Worm (Caenorhabditis elegans) whole organism, L1 larva: ENCODE measurements around the gene lys-3.

Source experiments
- C04F5.9 ChIP-seq: sonication (generic microtip); optimal IDR thresholded peaks from 2 replicates; lab custom pipeline; 2016; ENCODE audit warnings: missing genetic modification characterization, missing compliant biosample characterization
- alr-1 ChIP-seq: fragments of 200-800 bp; sonication (Bioruptor generic); optimal IDR thresholded peaks from 2 replicates; lab custom pipeline; 2018; ENCODE audit warnings: borderline replicate concordance, mild to moderate bottlenecking, missing genetic modification characterization, missing compliant biosample characterization
- blmp-1 ChIP-seq: fragments of 150-350 bp; optimal IDR thresholded peaks from 2 replicates; lab custom pipeline; 2014; ENCODE audit warnings: missing biosample characterization, missing genetic modification characterization
- ceh-82 ChIP-seq, 3 experiments: fragments of 150-350 bp in 1 of 3; sonication (generic microtip) in 2 of 3; optimal IDR thresholded peaks; 2 replicates each; lab custom pipeline; 2014 to 2017; ENCODE audit warnings: missing biosample characterization in 3 of 3, missing genetic modification characterization in 3 of 3
- dpl-1 ChIP-seq, 3 experiments: fragments of 150-350 bp in 2 of 3; sonication (generic microtip) in 1 of 3; optimal IDR thresholded peaks; 2 replicates each; lab custom pipeline; 2014 to 2017; ENCODE audit warnings: missing biosample characterization in 3 of 3, missing genetic modification characterization in 3 of 3, missing genetic modification reagents in 3 of 3
- dsc-1 ChIP-seq: sonication (generic microtip); optimal IDR thresholded peaks from 2 replicates; lab custom pipeline; 2016; ENCODE audit warnings: mild to moderate bottlenecking, missing genetic modification characterization, missing compliant biosample characterization
- efl-1 ChIP-seq, 4 experiments: fragments of 150-350 bp; optimal IDR thresholded peaks in 3 of 4; peaks in 1 of 4; 1 replicate in 1 of 4; 2 replicates in 3 of 4; lab custom pipeline; 2014; ENCODE audit warnings: missing biosample characterization in 2 of 4, missing genetic modification characterization in 2 of 4, missing genetic modification reagents in 2 of 4
- elt-2 ChIP-seq: sonication (generic microtip); optimal IDR thresholded peaks from 2 replicates; lab custom pipeline; 2016; ENCODE audit warnings: missing genetic modification characterization, mild to moderate bottlenecking, inconsistent platforms, missing compliant biosample characterization, missing genetic modification reagents
- fkh-4 ChIP-seq: sonication (generic microtip); optimal IDR thresholded peaks from 2 replicates; lab custom pipeline; 2016; ENCODE audit warnings: missing compliant biosample characterization, missing genetic modification characterization, borderline replicate concordance
- fkh-8 ChIP-seq: sonication (generic microtip); optimal IDR thresholded peaks from 2 replicates; lab custom pipeline; 2016; ENCODE audit warnings: mild to moderate bottlenecking, missing genetic modification characterization, missing compliant biosample characterization
- hlh-4 ChIP-seq: sonication (generic microtip); optimal IDR thresholded peaks from 2 replicates; lab custom pipeline; 2016; ENCODE audit warnings: mild to moderate bottlenecking, missing genetic modification characterization, missing compliant biosample characterization
- lin-14 ChIP-seq: fragments of 200-800 bp; sonication (Bioruptor generic); optimal IDR thresholded peaks from 2 replicates; lab custom pipeline; 2018; ENCODE audit warnings: mild to moderate bottlenecking, missing genetic modification characterization, moderate library complexity, missing compliant biosample characterization
- lin-15B ChIP-seq: fragments of 150-350 bp; sonication (generic microtip); optimal IDR thresholded peaks from 3 replicates; lab custom pipeline; 2014; ENCODE audit warnings: missing biosample characterization, missing genetic modification characterization
- lin-35 ChIP-seq, 2 experiments: fragments of 150-350 bp; optimal IDR thresholded peaks; 2 replicates each; lab custom pipeline; 2014; ENCODE audit warnings: missing biosample characterization in 2 of 2, missing genetic modification characterization in 2 of 2, missing genetic modification reagents in 2 of 2
- lsy-2 ChIP-seq, 2 experiments: fragments of 150-350 bp; optimal IDR thresholded peaks; 2 replicates each; lab custom pipeline; 2014; ENCODE audit warnings: missing biosample characterization in 2 of 2, missing genetic modification characterization in 2 of 2
- nhr-11 ChIP-seq: fragments of 150-350 bp; optimal IDR thresholded peaks from 2 replicates; lab custom pipeline; 2014; ENCODE audit warnings: missing biosample characterization, missing genetic modification characterization
- nhr-12 ChIP-seq: sonication (generic microtip); optimal IDR thresholded peaks from 2 replicates; lab custom pipeline; 2017; ENCODE audit warnings: missing biosample characterization, missing genetic modification characterization
- nhr-71 ChIP-seq: sonication (generic microtip); optimal IDR thresholded peaks from 2 replicates; lab custom pipeline; 2016; ENCODE audit warnings: mild to moderate bottlenecking, missing genetic modification characterization, moderate library complexity, missing compliant biosample characterization
- nhr-77 ChIP-seq: fragments of 150-350 bp; optimal IDR thresholded peaks from 2 replicates; lab custom pipeline; 2014; ENCODE audit warnings: missing biosample characterization, missing genetic modification characterization
- pax-3 ChIP-seq: fragments of 200-800 bp; sonication (Bioruptor generic); optimal IDR thresholded peaks from 2 replicates; lab custom pipeline; 2018; ENCODE audit warnings: mild to moderate bottlenecking, missing genetic modification characterization, moderate library complexity, missing compliant biosample characterization
- pqm-1 ChIP-seq: sonication (generic microtip); optimal IDR thresholded peaks from 3 replicates; lab custom pipeline; 2017; ENCODE audit warnings: missing biosample characterization, missing genetic modification characterization
- skn-1 ChIP-seq: fragments of 150-350 bp; optimal IDR thresholded peaks from 2 replicates; lab custom pipeline; 2014; ENCODE audit warnings: missing biosample characterization, missing genetic modification characterization
- tlp-1 ChIP-seq: fragments of 150-350 bp; optimal IDR thresholded peaks from 2 replicates; lab custom pipeline; 2014; ENCODE audit warnings: missing biosample characterization, missing genetic modification characterization
- unc-30 ChIP-seq: sonication (generic microtip); optimal IDR thresholded peaks from 2 replicates; lab custom pipeline; 2017; ENCODE audit warnings: missing biosample characterization, missing genetic modification characterization
- unc-62 ChIP-seq: fragments of 150-350 bp; optimal IDR thresholded peaks from 2 replicates; lab custom pipeline; 2014; ENCODE audit warnings: missing biosample characterization, missing genetic modification reagents, missing genetic modification characterization

lys-3 gene

DNA sequence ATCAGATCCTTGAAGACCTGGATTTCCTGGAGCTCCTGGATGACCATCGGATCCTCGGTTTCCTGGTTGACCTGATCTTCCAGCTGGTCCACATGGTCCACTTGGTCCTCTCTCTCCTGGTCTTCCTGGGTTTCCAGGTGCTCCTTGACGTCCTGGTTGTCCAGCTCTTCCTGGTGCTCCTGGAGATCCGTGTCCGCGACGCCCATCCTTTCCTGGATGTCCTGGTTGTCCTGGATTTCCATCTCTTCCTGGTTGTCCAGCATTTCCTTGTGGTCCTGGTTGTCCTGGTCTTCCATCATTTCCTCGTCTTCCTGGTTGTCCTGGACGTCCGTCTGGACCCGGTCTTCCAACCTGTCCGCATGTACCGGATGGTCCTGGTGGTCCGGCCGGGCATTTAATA is 8.5 kb upstream of the lys-3 start:
- no peak for TF ChIP-seq efl-1 (optimal IDR thresholded peaks at IDR 0.05; lab: Kevin White, UChicago)
- peak in 1 of 2 experiments; percentile 68 for TF ChIP-seq efl-1 (GFP tag; optimal IDR thresholded peaks at IDR 0.05 in 1 of 2; lab: Kevin White, UChicago)
- TF ChIP-seq ceh-82 (tag; optimal IDR thresholded peaks at IDR 0.05; lab: Kevin White, UChicago) = no peak

DNA sequence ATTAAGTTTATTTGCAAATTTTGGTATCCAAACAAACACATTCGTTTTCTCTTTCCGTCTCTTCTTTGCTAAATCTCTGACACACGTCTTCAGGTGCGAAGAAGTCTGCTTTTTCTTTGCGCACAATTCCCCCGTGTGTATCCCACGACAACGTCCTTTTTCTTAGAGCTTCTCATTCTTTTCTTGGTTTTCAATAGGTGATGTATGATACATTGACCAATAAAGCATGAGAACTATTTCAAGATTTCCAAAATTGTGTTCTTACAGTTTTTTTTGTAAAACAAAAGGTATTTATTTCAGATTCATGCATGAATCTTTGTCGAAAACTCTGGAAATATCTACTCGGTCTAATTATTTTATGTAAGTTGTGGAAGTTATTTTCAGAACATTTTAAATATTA is 6.4 kb upstream of the lys-3 start, which contains the start of gene B0024.15:
Gene B0024.15, plus strand, starts transcription at position 301 of the 400 bp plus-strand sequence.
- TF ChIP-seq fkh-8 (tag; lab: Kevin White, UChicago) (peak; percentile 35), nhr-71 (tag; lab: Kevin White, UChicago) (no peak), lin-15B (tag; lab: Kevin White, UChicago) (no peak), nhr-77 (tag; lab: Kevin White, UChicago) (no peak)

- TF ChIP-seq lin-14 (GFP tag; lab: Kevin White, UChicago) = peak; percentile 34
- peak in 1 of 2 experiments; percentile 8 for TF ChIP-seq lsy-2 (tag; optimal IDR thresholded peaks at IDR 0.05; lab: Kevin White, UChicago)
- TF ChIP-seq blmp-1 (tag; lab: Kevin White, UChicago) = no peak
- TF ChIP-seq, all 84 proteins: peak for 2
Observed at ce11 chrV:10287260-10287659, 3.9 kb upstream of the lys-3 start, which contains the start of gene B0024.3. TSS of gene B0024.3 (plus strand) at chrV:10287560.

DNA sequence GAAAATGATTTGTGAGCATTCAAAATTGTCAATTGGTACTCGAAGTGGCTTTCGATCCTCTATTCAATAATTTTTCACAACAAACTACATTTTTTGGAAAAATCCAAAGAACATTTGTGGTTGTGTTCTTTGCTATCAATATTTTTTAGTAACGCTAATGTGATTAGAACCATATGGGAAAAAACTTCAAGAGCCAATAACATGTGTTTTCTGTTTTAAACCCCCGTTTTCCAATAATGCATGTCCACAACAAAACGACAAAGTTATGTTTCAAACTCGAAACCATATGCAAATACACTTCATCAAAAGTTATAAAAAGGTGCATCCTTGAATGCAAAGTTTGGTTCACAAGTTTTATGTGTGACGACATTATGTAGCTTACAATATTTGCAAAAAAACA is 2.5 kb upstream of the lys-3 start:
- TF ChIP-seq unc-62 (GFP tag; lab: Kevin White, UChicago) (no peak), dsc-1 (tag; lab: Kevin White, UChicago) (peak; percentile 97), C04F5.9 (tag; lab: Kevin White, UChicago) (no peak), fkh-4 (peak; percentile 92), skn-1 (tag; lab: Kevin White, UChicago) (no peak), nhr-11 (tag; lab: Kevin White, UChicago) (no peak), efl-1 (optimal IDR thresholded peaks at IDR 0.05; lab: Kevin White, UChicago) (no peak), efl-1 (GFP tag; optimal IDR thresholded peaks at IDR 0.05 in 1 of 2; lab: Kevin White, UChicago) (peak in 1 of 2 experiments; percentile 44)
- TF ChIP-seq, all 84 proteins: peak for 3

ce11 chrV:10281374-10281773 is 2.0 kb downstream of the lys-3 start, which contains the start of gene lys-2:
TSS of gene lys-2 (minus strand) at chrV:10281474.
- TF ChIP-seq pqm-1 (tag; lab: Kevin White, UChicago) (peak; percentile 50), pax-3 (tag; lab: Kevin White, UChicago) (peak; percentile 4), unc-62 (GFP tag; lab: Kevin White, UChicago) (no peak), elt-2 (tag; lab: Kevin White, UChicago) (peak; percentile 75)

ce11 chrV:10280112-10280511 is 3.2 kb downstream of the lys-3 start:
- peak; percentile 86 for TF ChIP-seq elt-2 (tag; lab: Kevin White, UChicago)
- TF ChIP-seq tlp-1 (tag; lab: Kevin White, UChicago) = peak; percentile 63
- TF ChIP-seq alr-1 (tag; lab: Kevin White, UChicago) = no peak

DNA sequence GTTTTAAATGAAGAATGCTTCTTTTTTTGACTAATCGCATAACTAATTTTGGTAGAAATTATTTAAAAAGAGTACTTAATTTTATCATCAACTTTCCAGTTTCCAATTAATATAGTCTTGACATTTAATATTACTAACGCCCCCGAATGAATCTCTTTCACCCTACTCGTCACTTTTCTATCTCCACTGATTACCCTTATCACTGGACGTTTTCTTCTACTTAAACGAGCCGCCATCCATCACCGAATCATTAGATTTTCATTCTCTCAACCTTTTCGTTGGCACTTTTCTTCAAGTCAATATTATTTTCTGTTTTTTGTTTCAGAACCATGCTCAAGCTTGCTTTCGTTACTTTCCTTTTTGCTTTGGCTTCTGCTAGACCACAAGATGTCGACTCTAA is 5.8 kb downstream of the lys-3 start, which contains the start of gene lys-1:
Gene lys-1, plus strand, starts transcription at position 326 of the 400 bp plus-strand sequence.
- TF ChIP-seq ceh-82 (tag; optimal IDR thresholded peaks at IDR 0.05; lab: Kevin White, UChicago) (no peak), unc-30 (tag; lab: Kevin White, UChicago) (no peak), nhr-12 (tag; lab: Kevin White, UChicago) (no peak), tlp-1 (tag; lab: Kevin White, UChicago) (peak; percentile 21), efl-1 (optimal IDR thresholded peaks at IDR 0.05; lab: Kevin White, UChicago) (no peak), efl-1 (GFP tag; optimal IDR thresholded peaks at IDR 0.05 in 1 of 2; lab: Kevin White, UChicago) (peak in 1 of 2 experiments; percentile 22), dpl-1 (GFP tag; optimal IDR thresholded peaks at IDR 0.05; lab: Kevin White, UChicago) (no peak), elt-2 (tag; lab: Kevin White, UChicago) (peak; percentile 54)

DNA sequence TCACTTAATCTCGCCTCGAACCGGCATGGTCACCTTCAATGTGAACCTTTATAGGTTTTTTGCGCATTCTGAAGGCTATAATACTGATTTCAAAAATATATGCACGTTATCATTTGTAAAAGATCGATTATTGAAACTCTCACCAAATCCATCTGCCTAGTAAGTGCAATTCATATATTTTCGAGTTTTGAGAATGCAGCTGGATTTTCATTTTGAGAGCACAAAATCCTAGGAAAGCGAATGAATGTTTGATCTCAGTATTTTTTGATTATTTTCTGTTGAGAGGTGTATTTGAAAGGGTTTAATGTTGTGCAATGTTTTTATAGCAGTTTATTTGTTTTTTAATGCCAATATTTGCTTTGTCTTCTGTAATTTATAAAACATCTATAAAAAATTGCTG is 7.3 kb downstream of the lys-3 start:
- TF ChIP-seq dsc-1 (tag; lab: Kevin White, UChicago) = peak; percentile 29
- no peak for TF ChIP-seq unc-30 (tag; lab: Kevin White, UChicago)
- peak; percentile 39 for TF ChIP-seq fkh-8 (tag; lab: Kevin White, UChicago)
- no peak for TF ChIP-seq pqm-1 (tag; lab: Kevin White, UChicago)
- no peak for TF ChIP-seq lin-35 (GFP tag; optimal IDR thresholded peaks at IDR 0.05; lab: Kevin White, UChicago)
- TF ChIP-seq hlh-4 = peak; percentile 99
- peak; percentile 43 for TF ChIP-seq nhr-71 (tag; lab: Kevin White, UChicago)
